Fruit fly (Drosophila melanogaster) whole organism: Measurements from ENCODE around the gene CG15531.

Experiments
- CG8478 ChIP-seq: fragments of >200 bp; optimal IDR thresholded peaks from 2 replicates; lab custom pipeline; 2018; ENCODE audit warnings: inconsistent platforms
- Dll ChIP-seq: fragments of >200 bp; optimal IDR thresholded peaks from 2 replicates; lab custom pipeline; 2017
- EcR ChIP-seq, 2 experiments: fragments of >200 bp; optimal IDR thresholded peaks; 2 replicates each; lab custom pipeline; 2017; ENCODE audit warnings: missing biosample characterization in 2 of 2, missing genetic modification characterization in 2 of 2, missing genetic modification reagents in 2 of 2
- pan ChIP-seq: fragments of >200 bp; optimal IDR thresholded peaks from 2 replicates; lab custom pipeline; 2017
- psq ChIP-seq: fragments of >200 bp; optimal IDR thresholded peaks from 2 replicates; lab custom pipeline; 2017
- usp ChIP-seq: fragments of >200 bp; optimal IDR thresholded peaks from 2 replicates; lab custom pipeline; 2017; ENCODE audit warnings: missing biosample characterization, missing genetic modification characterization, mixed read lengths

CG15531 gene

dm6 chr3R:30170671-30171667 is 25.1 kb downstream of the CG15531 start, which contains the start of gene Rsod:
TSS of gene Rsod (minus strand) at chr3R:30171207.
- TF ChIP-seq Dll, result no peak
- TF ChIP-seq usp (GFP tag; lab: Kevin White, UChicago), result no peak
- TF ChIP-seq EcR (GFP tag; optimal IDR thresholded peaks at IDR 0.05; lab: Kevin White, UChicago), result no peak
- TF ChIP-seq psq (lab: Kevin White, UChicago), result no peak
- no peak for TF ChIP-seq CG8478 (lab: Kevin White, UChicago)
- TF ChIP-seq pan (lab: Kevin White, UChicago), result no peak

dm6 chr3R:30166159-30166784 is 29.8 kb downstream of the CG15531 start, which contains the start of gene VhaAC45RP:
TSS of gene VhaAC45RP (minus strand) at chr3R:30166419.
- no peak for TF ChIP-seq usp (GFP tag; lab: Kevin White, UChicago)
- TF ChIP-seq Dll, result no peak
- no peak for TF ChIP-seq psq (lab: Kevin White, UChicago)
- TF ChIP-seq pan (lab: Kevin White, UChicago), result no peak
- no peak for TF ChIP-seq EcR (GFP tag; optimal IDR thresholded peaks at IDR 0.05; lab: Kevin White, UChicago)
- no peak for TF ChIP-seq CG8478 (lab: Kevin White, UChicago)

dm6 chr3R:30164162-30164561 is 31.9 kb downstream of the CG15531 start:
- TF ChIP-seq usp (GFP tag; lab: Kevin White, UChicago) (no peak), Dll (no peak), CG8478 (lab: Kevin White, UChicago) (no peak), pan (lab: Kevin White, UChicago) (no peak), EcR (GFP tag; optimal IDR thresholded peaks at IDR 0.05; lab: Kevin White, UChicago) (no peak), psq (lab: Kevin White, UChicago) (no peak)

dm6 chr3R:30163228-30163627 is 32.8 kb downstream of the CG15531 start:
- no peak for TF ChIP-seq pan (lab: Kevin White, UChicago)
- TF ChIP-seq EcR (GFP tag; optimal IDR thresholded peaks at IDR 0.05; lab: Kevin White, UChicago), result no peak
- TF ChIP-seq Dll, result no peak
- TF ChIP-seq usp (GFP tag; lab: Kevin White, UChicago), result no peak
- TF ChIP-seq psq (lab: Kevin White, UChicago), result no peak
- TF ChIP-seq CG8478 (lab: Kevin White, UChicago), result no peak

dm6 chr3R:30160312-30160942 is 35.6 kb downstream of the CG15531 start, which contains the start of gene CG11498:
TSS of gene CG11498 (minus strand) at chr3R:30160473.
- TF ChIP-seq usp (GFP tag; lab: Kevin White, UChicago), result no peak
- no peak for TF ChIP-seq Dll
- no peak for TF ChIP-seq pan (lab: Kevin White, UChicago)
- TF ChIP-seq psq (lab: Kevin White, UChicago), result no peak
- no peak for TF ChIP-seq EcR (GFP tag; optimal IDR thresholded peaks at IDR 0.05; lab: Kevin White, UChicago)
- no peak for TF ChIP-seq CG8478 (lab: Kevin White, UChicago)

- TF ChIP-seq Dll (no peak), CG8478 (lab: Kevin White, UChicago) (no peak), psq (lab: Kevin White, UChicago) (no peak)
These were observed 42.2 kb downstream of the CG15531 start for dm6 chr3R:30153864-30154263.

- TF ChIP-seq pan (lab: Kevin White, UChicago) (no peak), usp (GFP tag; lab: Kevin White, UChicago) (no peak), psq (lab: Kevin White, UChicago) (no peak), CG8478 (lab: Kevin White, UChicago) (no peak), Dll (no peak), EcR (GFP tag; optimal IDR thresholded peaks at IDR 0.05; lab: Kevin White, UChicago) (no peak)
These were observed 44.5 kb downstream of the CG15531 start, which contains the start of gene CG15529 for dm6 chr3R:30151300-30152109. TSS of gene CG15529 (plus strand) at chr3R:30152059.

dm6 chr3R:30150602-30151001 is 45.4 kb downstream of the CG15531 start:
- TF ChIP-seq psq (lab: Kevin White, UChicago), result no peak
- TF ChIP-seq Dll, result no peak
- TF ChIP-seq usp (GFP tag; lab: Kevin White, UChicago), result no peak
- TF ChIP-seq CG8478 (lab: Kevin White, UChicago), result no peak
- TF ChIP-seq pan (lab: Kevin White, UChicago), result no peak
- no peak for TF ChIP-seq EcR (GFP tag; optimal IDR thresholded peaks at IDR 0.05; lab: Kevin White, UChicago)

dm6 chr3R:30149506-30149905 is 46.5 kb downstream of the CG15531 start, which contains the start of gene AdoR:
TSS of gene AdoR (minus strand) at chr3R:30149606.
- TF ChIP-seq Dll (no peak), psq (lab: Kevin White, UChicago) (no peak)
